Fruit fly (Drosophila melanogaster): ENCODE measurements around the gene CG33124.

DNA sequence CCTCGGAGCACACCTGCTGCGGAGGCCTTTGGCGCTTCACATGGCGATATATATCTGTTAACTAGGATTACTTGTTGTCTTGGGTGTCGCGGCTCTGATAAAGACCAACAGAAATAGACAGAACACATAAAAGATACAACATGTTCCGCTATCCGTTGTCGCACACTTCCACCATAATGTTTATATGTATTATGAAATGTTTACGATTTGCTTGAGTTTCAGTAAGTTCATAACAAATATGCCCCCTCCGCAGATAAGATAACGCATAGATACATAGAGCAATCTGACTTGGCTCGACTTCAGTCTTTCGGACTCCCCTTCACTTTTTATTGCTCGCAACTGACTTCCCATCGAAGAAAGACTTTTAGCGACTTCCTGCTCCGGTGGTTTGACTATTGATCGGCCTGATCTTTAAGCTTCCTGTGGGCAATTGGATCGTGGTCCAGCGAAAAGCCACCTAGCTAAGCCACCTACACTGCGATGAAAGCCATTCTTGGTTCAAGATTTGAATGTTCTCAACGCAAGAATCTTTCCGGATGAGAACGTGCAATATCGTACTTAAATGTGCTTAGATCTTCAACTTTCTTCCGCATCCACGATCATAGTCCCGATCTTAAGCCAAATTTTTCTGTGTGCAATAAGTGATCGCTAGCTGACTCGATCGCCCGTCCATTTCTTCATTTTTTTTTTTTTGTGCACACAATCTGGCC is 40.6 kb downstream of the CG33124 start:
- no peak for TF ChIP-seq h (optimal IDR thresholded peaks at IDR 0.05)
- TF ChIP-seq psq (optimal IDR thresholded peaks at IDR 0.05) = no peak
